Fruit fly (Drosophila melanogaster) whole organism, wandering third instar larva: ENCODE results near the gene CG12071.

Experiments
- Abd-B ChIP-seq: fragments of >200 bp; optimal IDR thresholded peaks from 2 replicates; lab custom pipeline; 2017; ENCODE audit warnings: missing biosample characterization, missing genetic modification characterization
- CG32264 ChIP-seq: fragments of 200-800 bp; sonication (Bioruptor generic); optimal IDR thresholded peaks from 2 replicates; lab custom pipeline; 2016; ENCODE audit warnings: missing biosample characterization, missing genetic modification characterization
- GATAd ChIP-seq: sonication (Bioruptor generic); optimal IDR thresholded peaks from 2 replicates; lab custom pipeline; 2016; ENCODE audit warnings: missing biosample characterization, missing genetic modification characterization
- Hnf4 ChIP-seq: fragments of 200-800 bp; sonication (Bioruptor generic); optimal IDR thresholded peaks from 2 replicates; lab custom pipeline; 2016; ENCODE audit warnings: missing biosample characterization, mild to moderate bottlenecking, missing genetic modification characterization
- Hr83 ChIP-seq: fragments of 200-300 bp; sonication (Bioruptor generic); optimal IDR thresholded peaks from 2 replicates; lab custom pipeline; 2016; ENCODE audit warnings: missing biosample characterization, mild to moderate bottlenecking, missing genetic modification characterization, moderate library complexity; ENCODE audit not compliant: poor library complexity, severe bottlenecking
- Jra ChIP-seq: sonication (Bioruptor generic); optimal IDR thresholded peaks from 2 replicates; lab custom pipeline; 2016; ENCODE audit warnings: missing biosample characterization, missing genetic modification characterization
- Sp1 ChIP-seq: fragments of 200-800 bp; sonication (Bioruptor generic); optimal IDR thresholded peaks from 3 replicates; lab custom pipeline; 2019; ENCODE audit warnings: missing biosample characterization, mild to moderate bottlenecking, missing genetic modification characterization, moderate library complexity
- Vsx2 ChIP-seq: fragments of 200-300, 225-300 bp; sonication (Bioruptor generic); optimal IDR thresholded peaks from 2 replicates; lab custom pipeline; 2018; ENCODE audit warnings: missing biosample characterization, missing genetic modification characterization; ENCODE audit not compliant: partially characterized antibody
- jim ChIP-seq: fragments of 175-275, 200-325 bp; sonication (Bioruptor generic); optimal IDR thresholded peaks from 2 replicates; lab custom pipeline; 2016; ENCODE audit warnings: missing biosample characterization, mild to moderate bottlenecking, missing genetic modification characterization
- lola ChIP-seq: fragments of >200 bp; optimal IDR thresholded peaks from 2 replicates; lab custom pipeline; 2017; ENCODE audit warnings: missing biosample characterization, missing genetic modification characterization
- psq ChIP-seq: fragments of 200-800 bp; sonication (Bioruptor generic); optimal IDR thresholded peaks from 3 replicates; lab custom pipeline; 2017; ENCODE audit warnings: missing biosample characterization, mild to moderate bottlenecking, missing genetic modification characterization, moderate library complexity
- sv ChIP-seq: fragments of 200-800 bp; sonication (Bioruptor generic); optimal IDR thresholded peaks from 3 replicates; lab custom pipeline; 2016; ENCODE audit warnings: missing biosample characterization, missing genetic modification characterization
- usp ChIP-seq: fragments of >200 bp; optimal IDR thresholded peaks from 2 replicates; lab custom pipeline; 2017; ENCODE audit warnings: missing biosample characterization, missing genetic modification characterization
- woc ChIP-seq: sonication (Bioruptor generic); optimal IDR thresholded peaks from 2 replicates; lab custom pipeline; 2016; ENCODE audit warnings: missing biosample characterization, mild to moderate bottlenecking, missing genetic modification characterization

- no peak for TF ChIP-seq jim
- TF ChIP-seq GATAd: no peak
- no peak for TF ChIP-seq Jra (GFP tag; lab: Kevin White, UChicago)
- TF ChIP-seq Vsx2: no peak
- no peak for TF ChIP-seq Abd-B
- TF ChIP-seq CG32264 (GFP tag; lab: Kevin White, UChicago): no peak
- no peak for TF ChIP-seq sv (GFP tag; lab: Kevin White, UChicago)
- no peak for TF ChIP-seq woc (GFP tag; lab: Kevin White, UChicago)
- TF ChIP-seq Sp1 (GFP tag; lab: Kevin White, UChicago): no peak
- TF ChIP-seq usp (GFP tag; lab: Kevin White, UChicago): no peak
- TF ChIP-seq Hnf4: no peak
- no peak for TF ChIP-seq Hr83 (GFP tag; lab: Kevin White, UChicago)
- TF ChIP-seq lola (GFP tag; lab: Kevin White, UChicago): no peak
- no peak for TF ChIP-seq psq
Measured at dm6 chr3R:30859901-30860560, 20.8 kb downstream of the CG12071 start.
